Worm (Caenorhabditis elegans) whole organism, L4 larva: ENCODE measurements around the gene unc-105.

Experiments used
- F10B5.3 ChIP-seq: sonication (generic microtip); optimal IDR thresholded peaks from 2 replicates; lab custom pipeline; 2016; ENCODE audit warnings: mild to moderate bottlenecking, missing genetic modification characterization, missing compliant biosample characterization
- F37D6.2 ChIP-seq: sonication (generic microtip); optimal IDR thresholded peaks from 2 replicates; lab custom pipeline; 2016; ENCODE audit warnings: mild to moderate bottlenecking, missing genetic modification characterization, missing compliant biosample characterization
- F44E2.7 ChIP-seq: fragments of 200-800 bp; sonication (Bioruptor generic); IDR thresholded peaks from 2 replicates; pipeline ENCODE4 v2.1.2; 2022; ENCODE audit warnings: missing genetic modification characterization, missing compliant biosample characterization
- T20F7.1 ChIP-seq: fragments of 200-800 bp; sonication (Bioruptor generic); optimal IDR thresholded peaks from 2 replicates; lab custom pipeline; 2018; ENCODE audit warnings: mild to moderate bottlenecking, missing genetic modification characterization, missing compliant biosample characterization
- Y105C5A.15 ChIP-seq: fragments of 200-800 bp; sonication (Bioruptor generic); IDR thresholded peaks from 2 replicates; pipeline ENCODE4 v1.3.6; 2022; ENCODE audit warnings: missing genetic modification characterization, missing compliant biosample characterization
- Y48G9A.11 ChIP-seq: fragments of 200-800 bp; sonication (Bioruptor generic); IDR thresholded peaks from 2 replicates; pipeline ENCODE4 v1.3.6; 2022; ENCODE audit warnings: missing genetic modification reagents, missing genetic modification characterization, missing compliant biosample characterization
- ZK546.5 ChIP-seq, 2 experiments: sonication (generic microtip); optimal IDR thresholded peaks; 2 replicates each; lab custom pipeline; 2017; ENCODE audit warnings: missing biosample characterization in 2 of 2, missing genetic modification characterization in 2 of 2
- aly-2 ChIP-seq: sonication (generic microtip); optimal IDR thresholded peaks from 2 replicates; lab custom pipeline; 2018; ENCODE audit warnings: missing biosample characterization, missing genetic modification characterization
- arid-1 ChIP-seq: fragments of 200-800 bp; sonication (Bioruptor generic); conservative IDR thresholded peaks from 2 replicates; pipeline ENCODE4 v1.3.6; 2022; ENCODE audit warnings: missing genetic modification reagents, missing genetic modification characterization, missing compliant biosample characterization
- ceh-20 ChIP-seq: fragments of 200-800 bp; sonication (Bioruptor generic); IDR thresholded peaks from 2 replicates; pipeline ENCODE4 v1.3.6; 2022; ENCODE audit warnings: missing genetic modification reagents, missing genetic modification characterization, missing compliant biosample characterization
- ceh-62 ChIP-seq: sonication (generic microtip); optimal IDR thresholded peaks from 2 replicates; lab custom pipeline; 2017; ENCODE audit warnings: missing biosample characterization, missing genetic modification characterization
- ces-1 ChIP-seq: fragments of 150-350 bp; sonication (generic microtip); optimal IDR thresholded peaks from 4 replicates; lab custom pipeline; 2014; ENCODE audit warnings: missing biosample characterization, missing genetic modification reagents, missing genetic modification characterization
- ctbp-1 ChIP-seq: fragments of 200-800 bp; sonication (Bioruptor generic); IDR thresholded peaks from 2 replicates; pipeline ENCODE4 v1.3.6; 2022; ENCODE audit warnings: missing genetic modification reagents, missing genetic modification characterization, missing compliant biosample characterization
- daf-12 ChIP-seq: fragments of 150-350 bp; optimal IDR thresholded peaks from 2 replicates; lab custom pipeline; 2014; ENCODE audit warnings: missing biosample characterization, missing genetic modification reagents, missing genetic modification characterization
- dmd-6 ChIP-seq: fragments of 200-800 bp; sonication (Bioruptor generic); IDR thresholded peaks from 2 replicates; pipeline ENCODE4 v1.3.6; 2022; ENCODE audit warnings: missing genetic modification reagents, missing genetic modification characterization, missing compliant biosample characterization
- dmd-8 ChIP-seq: fragments of 200-800 bp; sonication (Bioruptor generic); IDR thresholded peaks from 2 replicates; pipeline ENCODE4 v1.3.6; 2022; ENCODE audit warnings: missing genetic modification characterization, missing compliant biosample characterization
- duxl-1 ChIP-seq: sonication (generic microtip); optimal IDR thresholded peaks from 2 replicates; lab custom pipeline; 2016; ENCODE audit warnings: mild to moderate bottlenecking, missing genetic modification characterization, moderate library complexity, missing compliant biosample characterization; ENCODE audit not compliant: poor library complexity
- dve-1 ChIP-seq: sonication (generic microtip); optimal IDR thresholded peaks from 2 replicates; lab custom pipeline; 2017; ENCODE audit warnings: antibody characterized with exemption, mild to moderate bottlenecking, missing genetic modification characterization, missing compliant biosample characterization; ENCODE audit not compliant: insufficient read depth
- fkh-10 ChIP-seq: fragments of 150-350 bp; optimal IDR thresholded peaks from 2 replicates; lab custom pipeline; 2014; ENCODE audit warnings: missing biosample characterization, missing genetic modification reagents, missing genetic modification characterization
- gei-8 ChIP-seq: fragments of 200-800 bp; sonication (Bioruptor generic); optimal IDR thresholded peaks from 2 replicates; lab custom pipeline; 2018; ENCODE audit warnings: mild to moderate bottlenecking, missing genetic modification characterization, missing compliant biosample characterization
- hlh-30 ChIP-seq: sonication (generic microtip); optimal IDR thresholded peaks from 2 replicates; lab custom pipeline; 2017; ENCODE audit warnings: antibody characterized with exemption, mild to moderate bottlenecking, missing genetic modification characterization, missing compliant biosample characterization; ENCODE audit not compliant: insufficient read depth
- hmg-1.1 ChIP-seq: fragments of 200-800 bp; sonication (Bioruptor generic); IDR thresholded peaks from 2 replicates; pipeline ENCODE4 v1.3.6; 2022; ENCODE audit warnings: missing genetic modification reagents, missing genetic modification characterization, missing compliant biosample characterization
- jun-1 ChIP-seq: fragments of 150-350 bp; optimal IDR thresholded peaks from 2 replicates; lab custom pipeline; 2014; ENCODE audit warnings: missing biosample characterization, missing genetic modification reagents, missing genetic modification characterization
- lin-1 ChIP-seq: fragments of 200-800 bp; sonication (Bioruptor generic); IDR thresholded peaks from 2 replicates; pipeline ENCODE4 v1.3.6; 2022; ENCODE audit warnings: missing genetic modification reagents, missing genetic modification characterization, missing compliant biosample characterization
- lin-13 ChIP-seq: fragments of 150-350 bp; optimal IDR thresholded peaks from 2 replicates; lab custom pipeline; 2014; ENCODE audit warnings: missing biosample characterization, missing genetic modification reagents, missing genetic modification characterization
- lin-15B ChIP-seq: fragments of 150-350 bp; sonication (generic microtip); optimal IDR thresholded peaks from 3 replicates; lab custom pipeline; 2014; ENCODE audit warnings: missing biosample characterization, missing genetic modification characterization
- madf-5 ChIP-seq, 2 experiments: fragments of 200-800 bp; sonication (Bioruptor generic); IDR thresholded peaks; 2 replicates each; pipeline ENCODE4 v1.3.6; 2022; ENCODE audit warnings: missing compliant biosample characterization in 2 of 2, missing genetic modification characterization in 2 of 2
- mdl-1 ChIP-seq, 2 experiments: fragments of 150-350 bp in 1 of 2; sonication (generic microtip) in 1 of 2; optimal IDR thresholded peaks; 2 replicates each; lab custom pipeline; 2014 to 2017; ENCODE audit warnings: missing biosample characterization in 2 of 2, missing genetic modification characterization in 2 of 2
- mep-1 ChIP-seq: fragments of 150-350 bp; sonication (generic microtip); optimal IDR thresholded peaks from 3 replicates; lab custom pipeline; 2014; ENCODE audit warnings: missing biosample characterization, missing genetic modification characterization
- mes-2 ChIP-seq: sonication (generic microtip); optimal IDR thresholded peaks from 2 replicates; lab custom pipeline; 2016; ENCODE audit warnings: missing genotype, mild to moderate bottlenecking, missing genetic modification characterization, missing compliant biosample characterization; ENCODE audit not compliant: poor library complexity, severe bottlenecking
- nhr-10 ChIP-seq: fragments of 150-350 bp; optimal IDR thresholded peaks from 2 replicates; lab custom pipeline; 2014; ENCODE audit warnings: missing biosample characterization, missing genetic modification characterization
- nhr-25 ChIP-seq: sonication (generic microtip); optimal IDR thresholded peaks from 2 replicates; lab custom pipeline; 2017; ENCODE audit warnings: missing genetic modification characterization, mild to moderate bottlenecking, missing compliant biosample characterization, antibody characterized with exemption, moderate library complexity, borderline replicate concordance; ENCODE audit not compliant: insufficient read depth
- nhr-6 ChIP-seq: fragments of 150-350 bp; optimal IDR thresholded peaks from 2 replicates; lab custom pipeline; 2014; ENCODE audit warnings: missing biosample characterization, missing genetic modification characterization
- nhr-76 ChIP-seq: fragments of 150-350 bp; optimal IDR thresholded peaks from 2 replicates; lab custom pipeline; 2014; ENCODE audit warnings: missing biosample characterization, missing genetic modification characterization
- nhr-77 ChIP-seq: fragments of 150-350 bp; optimal IDR thresholded peaks from 2 replicates; lab custom pipeline; 2014; ENCODE audit warnings: missing biosample characterization, missing genetic modification characterization
- rbr-2 ChIP-seq: sonication (generic microtip); optimal IDR thresholded peaks from 2 replicates; lab custom pipeline; 2016; ENCODE audit warnings: missing genotype, missing genetic modification characterization, missing compliant biosample characterization
- saeg-2 ChIP-seq: fragments of 200-800 bp; sonication (Bioruptor generic); IDR thresholded peaks from 2 replicates; pipeline ENCODE4 v1.3.6; 2022; ENCODE audit warnings: missing genetic modification reagents, missing genetic modification characterization, missing compliant biosample characterization
- set-16 ChIP-seq: fragments of 200-800 bp; sonication (Bioruptor generic); IDR thresholded peaks from 2 replicates; pipeline ENCODE4 v1.3.6; 2022; ENCODE audit warnings: missing genetic modification reagents, missing genetic modification characterization, missing compliant biosample characterization
- skn-1 ChIP-seq: fragments of 150-350 bp; optimal IDR thresholded peaks from 2 replicates; lab custom pipeline; 2014; ENCODE audit warnings: missing biosample characterization, missing genetic modification characterization
- snpc-1.2 ChIP-seq: fragments of 200-800 bp; sonication (Bioruptor generic); IDR thresholded peaks from 2 replicates; pipeline ENCODE4 v1.3.6; 2022; ENCODE audit warnings: missing genetic modification reagents, missing genetic modification characterization, missing compliant biosample characterization
- spr-3 ChIP-seq: fragments of 200-800 bp; sonication (Bioruptor generic); optimal IDR thresholded peaks from 2 replicates; lab custom pipeline; 2018; ENCODE audit warnings: mild to moderate bottlenecking, missing genetic modification characterization, missing compliant biosample characterization
- tag-97 ChIP-seq: fragments of 200-800 bp; sonication (Bioruptor generic); IDR thresholded peaks from 2 replicates; pipeline ENCODE4 v1.3.6; 2022; ENCODE audit warnings: missing genetic modification characterization, missing compliant biosample characterization
- tra-1 ChIP-seq: fragments of 200-800 bp; sonication (Bioruptor generic); IDR thresholded peaks from 2 replicates; pipeline ENCODE4 v1.3.6; 2022; ENCODE audit warnings: missing genetic modification reagents, missing genetic modification characterization, missing compliant biosample characterization
- unc-130 ChIP-seq: sonication (generic microtip); optimal IDR thresholded peaks from 2 replicates; lab custom pipeline; 2016; ENCODE audit warnings: missing genetic modification reagents, missing genetic modification characterization, missing compliant biosample characterization
- unc-39 ChIP-seq: sonication (generic microtip); optimal IDR thresholded peaks from 2 replicates; lab custom pipeline; 2017; ENCODE audit warnings: missing biosample characterization, missing genetic modification characterization
- zag-1 ChIP-seq: fragments of 150-350 bp; optimal IDR thresholded peaks from 2 replicates; lab custom pipeline; 2014; ENCODE audit warnings: missing biosample characterization, missing genetic modification characterization
- zfp-2 ChIP-seq: sonication (generic microtip); optimal IDR thresholded peaks from 2 replicates; lab custom pipeline; 2016; ENCODE audit warnings: mild to moderate bottlenecking, missing genetic modification characterization, missing compliant biosample characterization
- ztf-11 ChIP-seq: fragments of 150-350 bp; optimal IDR thresholded peaks from 2 replicates; lab custom pipeline; 2014; ENCODE audit warnings: missing biosample characterization, missing genetic modification characterization

Gene unc-105

DNA sequence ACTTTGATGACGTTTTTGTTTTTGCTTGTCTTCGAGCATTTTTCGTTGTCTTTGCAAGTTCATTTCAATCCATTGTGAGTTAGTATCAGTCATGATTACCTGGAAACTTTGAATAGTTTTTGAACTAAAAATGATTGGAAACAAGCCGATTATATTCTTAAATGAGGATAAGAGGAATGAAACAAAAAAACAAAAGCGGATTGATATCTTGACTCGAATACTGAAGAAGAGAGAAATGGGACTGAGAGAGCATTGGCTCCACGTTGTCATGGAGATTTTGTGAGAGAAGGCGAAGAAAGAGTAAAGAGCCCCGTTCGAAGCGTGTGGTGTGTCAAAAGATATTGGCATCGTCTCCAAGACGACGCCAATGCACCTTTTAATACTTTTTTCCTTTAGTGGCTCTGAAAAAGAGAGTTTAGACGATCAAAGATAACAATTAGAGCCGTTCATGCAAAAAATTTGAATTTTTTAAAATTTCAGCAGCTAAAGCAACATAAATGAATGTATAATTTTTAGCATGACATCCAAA lies 40.6 kb downstream of the unc-105 start, which contains the start of the genes tub-1 and tmem-138:
Gene tub-1, minus strand, starts transcription at position 101 of the 529 bp plus-strand sequence.
Gene tmem-138, plus strand, starts transcription at position 479 of the 529 bp plus-strand sequence.
- no peak for TF ChIP-seq madf-5 (GFP tag; IDR thresholded peaks at IDR 0.05; lab: Robert Waterston, UW)
- TF ChIP-seq aly-2 (tag; lab: Kevin White, UChicago): no peak
- TF ChIP-seq hmg-1.1 (GFP tag; lab: Robert Waterston, UW): no peak
- TF ChIP-seq dve-1: no peak
- no peak for TF ChIP-seq Y105C5A.15 (GFP tag; lab: Robert Waterston, UW)
- no peak for TF ChIP-seq daf-12
- TF ChIP-seq spr-3 (GFP tag; lab: Kevin White, UChicago): no peak
- no peak for TF ChIP-seq Y48G9A.11 (GFP tag; lab: Robert Waterston, UW)
- TF ChIP-seq nhr-76 (tag; lab: Kevin White, UChicago): no peak
- no peak for TF ChIP-seq gei-8 (GFP tag; lab: Kevin White, UChicago)
- TF ChIP-seq zfp-2 (tag; lab: Kevin White, UChicago): no peak
- TF ChIP-seq set-16: no peak
- no peak for TF ChIP-seq lin-15B
- TF ChIP-seq mep-1 (tag; lab: Kevin White, UChicago): no peak
- TF ChIP-seq ceh-62 (tag; lab: Kevin White, UChicago): no peak
- TF ChIP-seq ces-1 (GFP tag; lab: Kevin White, UChicago): no peak
- no peak for TF ChIP-seq arid-1 (GFP tag; lab: Robert Waterston, UW)
- TF ChIP-seq nhr-77 (tag; lab: Kevin White, UChicago): no peak
- no peak for TF ChIP-seq rbr-2 (tag; lab: Kevin White, UChicago)
- TF ChIP-seq fkh-10: no peak
- TF ChIP-seq, all 104 proteins: peak for 0

DNA sequence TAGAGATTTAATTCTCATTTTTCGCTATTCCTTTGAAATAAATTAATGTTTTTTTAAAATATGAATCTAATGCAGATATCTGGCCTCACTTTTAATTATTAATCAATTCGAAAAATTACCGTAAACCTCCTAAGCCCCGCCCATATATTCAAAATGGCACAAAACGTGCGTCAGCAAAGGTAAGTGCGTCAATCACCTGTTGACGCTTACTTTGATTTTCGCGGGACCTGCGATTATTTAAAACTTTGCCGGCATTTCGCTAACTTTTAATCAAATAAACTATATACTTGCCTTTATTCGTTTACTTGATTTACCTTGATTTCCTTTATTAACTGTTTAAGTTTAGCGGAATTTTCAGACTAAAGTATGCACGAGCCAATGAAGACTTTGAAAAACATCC lies 41.7 kb downstream of the unc-105 start, which contains the start of gene pch-2:
Gene pch-2, plus strand, starts transcription at position 359 of the 400 bp plus-strand sequence.
- TF ChIP-seq rbr-2 (tag; lab: Kevin White, UChicago): no peak
- TF ChIP-seq dmd-6: no peak
- no peak for TF ChIP-seq fkh-10
- no peak for TF ChIP-seq zag-1 (tag; lab: Kevin White, UChicago)
- TF ChIP-seq ctbp-1 (GFP tag; lab: Robert Waterston, UW): no peak
- TF ChIP-seq mep-1 (tag; lab: Kevin White, UChicago): no peak
- TF ChIP-seq arid-1 (GFP tag; lab: Robert Waterston, UW): no peak
- peak; percentile 46 for TF ChIP-seq nhr-6 (tag; lab: Kevin White, UChicago)
- no peak for TF ChIP-seq saeg-2 (GFP tag; lab: Robert Waterston, UW)
- no peak for TF ChIP-seq dmd-8 (GFP tag; lab: Robert Waterston, UW)
- no peak for TF ChIP-seq mdl-1 (tag; optimal IDR thresholded peaks at IDR 0.05; lab: Kevin White, UChicago)
- TF ChIP-seq ZK546.5 (tag; optimal IDR thresholded peaks at IDR 0.05; lab: Kevin White, UChicago): no peak
- TF ChIP-seq unc-39 (tag; lab: Kevin White, UChicago): no peak
- TF ChIP-seq tra-1 (GFP tag; lab: Robert Waterston, UW): no peak
- TF ChIP-seq jun-1 (tag; lab: Kevin White, UChicago): no peak
- TF ChIP-seq snpc-1.2 (GFP tag; lab: Robert Waterston, UW): no peak
- TF ChIP-seq F10B5.3 (tag; lab: Kevin White, UChicago): no peak
- peak; percentile 72 for TF ChIP-seq T20F7.1 (GFP tag; lab: Kevin White, UChicago)
- TF ChIP-seq duxl-1 (tag; lab: Kevin White, UChicago): peak; percentile 60
- TF ChIP-seq nhr-10 (tag; lab: Kevin White, UChicago): no peak
- TF ChIP-seq mes-2 (tag; lab: Kevin White, UChicago): peak; percentile 66
- TF ChIP-seq nhr-76 (tag; lab: Kevin White, UChicago): no peak
- peak; percentile 1 for TF ChIP-seq unc-130 (GFP tag; lab: Kevin White, UChicago)
- TF ChIP-seq F37D6.2 (tag; lab: Kevin White, UChicago): no peak
- TF ChIP-seq Y105C5A.15 (GFP tag; lab: Robert Waterston, UW): no peak
- TF ChIP-seq dve-1: peak; percentile 71
- no peak for TF ChIP-seq ceh-20 (GFP tag; lab: Robert Waterston, UW)
- TF ChIP-seq hlh-30 (tag; lab: Kevin White, UChicago): no peak
- no peak for TF ChIP-seq skn-1 (tag; lab: Kevin White, UChicago)
- TF ChIP-seq lin-13 (GFP tag; lab: Kevin White, UChicago): no peak
- TF ChIP-seq Y48G9A.11 (GFP tag; lab: Robert Waterston, UW): no peak
- no peak for TF ChIP-seq zfp-2 (tag; lab: Kevin White, UChicago)
- no peak for TF ChIP-seq ztf-11 (tag; lab: Kevin White, UChicago)
- TF ChIP-seq F44E2.7 (GFP tag; lab: Robert Waterston, UW): no peak
- no peak for TF ChIP-seq tag-97 (GFP tag; lab: Robert Waterston, UW)
- TF ChIP-seq nhr-25 (tag; lab: Kevin White, UChicago): no peak
- TF ChIP-seq spr-3 (GFP tag; lab: Kevin White, UChicago): no peak
- TF ChIP-seq lin-1 (GFP tag; lab: Robert Waterston, UW): no peak
- no peak for TF ChIP-seq gei-8 (GFP tag; lab: Kevin White, UChicago)
